Fruit fly (Drosophila melanogaster) whole organism, larva: ENCODE results near the gene CG6800.
A peak's percentile ranks its signal among the peaks of the same experiment; 100 is the strongest.
"Not testable (repeated sequence)": the region's sequence is repeated elsewhere in the genome, so short reads cannot be mapped to it uniquely, and the experiment has no call there.

ENCODE experiments used
- noc ChIP-seq: fragments of 200-800 bp; sonication (Bioruptor generic); optimal IDR thresholded peaks from 3 replicates; lab custom pipeline; 2019; ENCODE audit warnings: missing biosample characterization, mild to moderate bottlenecking, missing genetic modification characterization, moderate library complexity

CG6800 gene

dm6 chr3R:21775766-21776165 is at the start of gene CG6800, which contains the start of gene GABA-B-R2:
Gene CG6800 (plus strand): TSS chr3R:21776138.
Gene GABA-B-R2 (minus strand): TSS chr3R:21775840.
- no peak for TF ChIP-seq noc (tag; lab: Kevin White, UChicago)

- TF ChIP-seq noc (tag; lab: Kevin White, UChicago), result no peak
Observed at dm6 chr3R:21726593-21726992, 49.3 kb upstream of the CG6800 start.

dm6 chr3R:21730955-21731354 is 45.0 kb upstream of the CG6800 start:
- no peak for TF ChIP-seq noc (tag; lab: Kevin White, UChicago)

DNA sequence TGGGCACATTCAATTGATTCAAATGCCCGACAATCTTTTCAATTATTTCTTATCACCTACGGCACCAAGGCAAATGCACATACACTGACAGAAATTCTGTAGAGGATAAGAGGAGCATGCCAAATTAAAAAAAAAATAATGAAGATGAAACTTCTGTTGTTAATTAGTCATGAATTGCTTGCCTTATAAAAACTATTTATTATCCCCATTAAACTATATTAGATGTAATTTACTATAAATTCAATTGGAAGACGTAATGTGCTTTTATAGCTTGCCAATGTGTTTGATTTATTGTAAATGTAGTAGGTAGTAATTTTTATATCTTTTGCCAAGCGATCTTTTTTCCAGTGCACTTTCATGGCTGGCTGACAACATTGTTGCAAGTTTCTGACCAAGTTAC is 44.3 kb upstream of the CG6800 start:
- TF ChIP-seq noc (tag; lab: Kevin White, UChicago), result no peak

dm6 chr3R:21732901-21733300 is 43.0 kb upstream of the CG6800 start:
- TF ChIP-seq noc (tag; lab: Kevin White, UChicago), result no peak

DNA sequence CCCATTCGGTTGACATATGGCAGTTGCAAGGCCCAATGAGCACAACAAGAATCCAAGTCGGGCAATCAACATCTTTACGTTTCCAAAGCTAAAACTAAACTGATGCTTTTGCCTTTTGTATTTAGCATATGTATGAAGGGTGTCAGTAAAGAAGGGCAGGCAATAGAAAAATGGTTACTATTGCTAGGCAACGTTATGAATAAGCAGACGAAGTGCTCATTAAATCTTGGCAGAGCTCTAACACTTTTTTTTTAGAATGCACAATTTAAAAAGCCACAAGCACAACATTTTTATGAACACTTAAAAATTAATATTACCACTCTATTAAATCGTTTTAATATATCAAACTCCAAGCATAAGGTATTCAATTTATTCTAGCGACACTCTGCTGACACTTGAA is 39.7 kb upstream of the CG6800 start, which contains the start of gene Sfp93F:
Gene Sfp93F, minus strand, starts transcription at position 101 of the 400 bp plus-strand sequence.
- not testable (repeated sequence) for TF ChIP-seq noc (tag; lab: Kevin White, UChicago)

DNA sequence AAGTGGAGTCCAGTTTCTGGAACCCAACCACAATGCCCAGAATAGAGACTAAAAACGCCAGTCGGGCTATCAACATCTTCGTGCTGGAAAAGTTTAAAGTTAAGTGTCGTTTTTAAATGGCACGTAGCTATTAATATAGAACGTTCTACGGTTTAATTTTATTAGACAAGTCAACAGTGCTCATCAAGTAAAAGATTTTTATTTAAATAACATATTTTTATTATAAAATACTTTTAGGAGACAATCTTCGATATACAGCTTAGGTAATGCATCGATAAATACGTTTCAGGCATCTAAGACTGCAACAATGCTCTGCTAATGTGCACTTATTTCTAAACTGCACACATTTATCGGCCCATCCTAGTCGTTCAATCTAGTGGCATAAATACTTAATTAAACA is 39.2 kb upstream of the CG6800 start, which contains the start of gene CG42869:
Gene CG42869, minus strand, starts transcription at position 101 of the 400 bp plus-strand sequence.
- TF ChIP-seq noc (tag; lab: Kevin White, UChicago), result no peak

DNA sequence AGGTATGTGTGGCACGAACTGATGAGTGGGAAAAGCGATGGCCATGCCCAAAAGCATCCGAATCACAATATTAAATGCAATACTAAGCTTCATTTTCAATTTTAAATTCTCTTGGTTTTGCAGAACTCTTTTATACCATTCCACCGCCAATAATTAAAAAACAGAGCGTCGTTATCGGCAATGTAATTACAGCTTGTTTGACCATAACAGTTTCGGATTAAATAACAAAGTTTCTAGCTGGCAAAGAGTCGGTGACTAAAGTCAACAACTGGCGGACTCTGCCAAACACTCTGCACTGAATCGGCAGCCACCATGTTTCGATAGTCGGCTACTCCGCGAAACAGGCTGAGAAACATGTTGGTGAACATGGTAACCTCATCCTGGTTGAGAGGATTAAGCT is 38.7 kb upstream of the CG6800 start, which contains the start of gene CG42870:
Gene CG42870, minus strand, starts transcription at position 101 of the 400 bp plus-strand sequence.
- no peak for TF ChIP-seq noc (tag; lab: Kevin White, UChicago)

DNA sequence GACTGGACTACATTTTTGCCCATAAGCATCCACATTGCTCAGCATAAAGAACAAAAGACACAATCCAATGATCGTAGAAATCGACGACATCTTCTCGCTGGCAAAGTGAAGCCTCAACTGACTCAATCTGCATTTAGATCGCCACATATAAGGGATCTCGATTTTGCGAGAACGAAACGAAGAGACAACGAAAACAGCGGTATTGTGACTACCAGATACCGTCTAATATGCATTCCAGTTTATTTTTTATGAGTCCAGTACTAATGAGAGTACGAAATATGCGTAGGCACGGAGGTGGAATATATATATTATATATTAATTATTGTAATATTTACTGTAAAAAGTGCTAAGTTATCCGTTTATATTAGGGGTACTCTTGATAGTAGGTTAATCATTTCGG is 36.9 kb upstream of the CG6800 start, which contains the start of gene CG34034:
Gene CG34034, minus strand, starts transcription at position 101 of the 400 bp plus-strand sequence.
- TF ChIP-seq noc (tag; lab: Kevin White, UChicago), result no peak

DNA sequence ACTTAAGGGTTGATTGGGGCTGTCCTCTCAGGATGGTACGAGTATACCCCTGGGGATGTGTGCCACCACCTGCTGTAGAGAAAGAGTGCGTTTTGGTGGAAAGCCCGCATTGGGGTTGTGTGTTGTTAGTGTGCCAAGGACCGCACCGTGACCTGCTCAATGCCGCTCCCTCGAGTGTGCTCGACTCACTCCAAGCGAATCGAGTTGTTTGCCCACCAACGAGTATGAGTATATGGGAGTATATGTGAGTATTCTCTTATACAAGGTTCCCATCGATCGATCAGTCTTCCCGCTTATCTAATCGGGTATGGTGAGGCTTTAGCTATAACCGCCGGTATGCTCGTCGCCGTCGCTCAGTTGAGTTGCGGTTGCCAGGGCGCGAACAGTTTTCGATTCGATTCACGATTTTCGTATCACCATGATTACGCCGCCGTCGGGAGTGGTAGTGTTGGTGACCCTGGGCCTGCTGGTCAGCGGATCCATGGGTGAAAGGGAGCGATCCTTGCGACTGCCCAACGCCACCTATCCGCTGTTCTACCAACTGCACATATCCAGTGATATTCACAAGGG is 36.1 kb upstream of the CG6800 start, which contains the start of gene CG5849:
Gene CG5849, plus strand, starts transcription at position 356 of the 570 bp plus-strand sequence.
- peak; percentile 30 for TF ChIP-seq noc (tag; lab: Kevin White, UChicago)

- TF ChIP-seq noc (tag; lab: Kevin White, UChicago), result peak; percentile 37
Observed at dm6 chr3R:21740766-21741350, 35.1 kb upstream of the CG6800 start.

dm6 chr3R:21744988-21745387 is 30.9 kb upstream of the CG6800 start, which contains the start of gene CG31343:
Gene CG31343 (plus strand): TSS chr3R:21745266.
- TF ChIP-seq noc (tag; lab: Kevin White, UChicago), result no peak

DNA sequence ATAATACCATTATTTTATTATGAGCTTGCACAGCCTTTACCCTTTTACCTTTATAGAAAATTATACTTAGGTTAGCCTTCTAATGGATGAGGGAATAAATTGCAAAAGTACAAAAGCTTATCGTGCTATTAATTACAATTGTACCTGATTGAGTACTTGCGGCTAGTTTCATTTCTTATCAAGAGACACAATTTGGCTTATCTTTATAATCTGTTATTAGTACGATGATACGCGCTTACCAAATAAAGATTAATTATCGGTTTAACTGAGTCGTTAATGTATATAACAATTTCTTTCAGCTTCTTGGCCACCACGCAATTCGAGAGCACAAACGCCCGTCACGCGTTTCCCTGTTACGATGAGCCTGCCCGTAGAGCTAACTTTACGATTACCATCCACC is 30.1 kb upstream of the CG6800 start:
- TF ChIP-seq noc (tag; lab: Kevin White, UChicago), result no peak

- peak; percentile 54 for TF ChIP-seq noc (tag; lab: Kevin White, UChicago)
Observed at dm6 chr3R:21748954-21749920, 26.7 kb upstream of the CG6800 start, which contains the start of gene CG31233. Gene CG31233 (plus strand): TSS chr3R:21749853.

- TF ChIP-seq noc (tag; lab: Kevin White, UChicago), result peak; percentile 86
Observed at dm6 chr3R:21753099-21753498, 22.8 kb upstream of the CG6800 start.
